Fruit fly (Drosophila melanogaster) whole organism, embryonic: ENCODE data around the gene CG5853.

Experiments
- B-H1 ChIP-seq: fragments of 200-800 bp; sonication (Bioruptor generic); IDR thresholded peaks from 3 replicates; pipeline ENCODE4 v1.3.6; 2022; ENCODE audit warnings: missing biosample characterization, missing genetic modification characterization
- BEAF-32 ChIP-seq: fragments of 200-800 bp; sonication (Bioruptor generic); optimal IDR thresholded peaks from 3 replicates; lab custom pipeline; 2017; ENCODE audit warnings: missing biosample characterization, missing genetic modification characterization, mild to moderate bottlenecking, moderate library complexity, missing genetic modification reagents
- CG10209 ChIP-seq: fragments of 200-800 bp; sonication (Bioruptor generic); optimal IDR thresholded peaks from 3 replicates; lab custom pipeline; 2017; ENCODE audit warnings: missing biosample characterization, mild to moderate bottlenecking, missing genetic modification characterization, missing genetic modification reagents
- CG12236 ChIP-seq: fragments of 200-800 bp; sonication (Bioruptor generic); optimal IDR thresholded peaks from 2 replicates; lab custom pipeline; 2016; ENCODE audit warnings: missing biosample characterization, missing genetic modification characterization
- CG1603 ChIP-seq: fragments of 200-800 bp; sonication (Bioruptor generic); optimal IDR thresholded peaks from 2 replicates; lab custom pipeline; 2019; ENCODE audit warnings: missing biosample characterization, mild to moderate bottlenecking, missing genetic modification characterization, moderate library complexity
- CG17328 ChIP-seq: fragments of 200-800 bp; sonication (Bioruptor generic); IDR thresholded peaks from 2 replicates; pipeline ENCODE4 v1.3.6; 2022; ENCODE audit warnings: missing biosample characterization, missing genetic modification characterization
- CG17359 ChIP-seq: fragments of 200-800 bp; sonication (Bioruptor generic); optimal IDR thresholded peaks from 3 replicates; lab custom pipeline; 2018; ENCODE audit warnings: missing biosample characterization, mild to moderate bottlenecking, missing genetic modification characterization, moderate library complexity
- CG18599 ChIP-seq: fragments of 200-800 bp; sonication (Bioruptor generic); optimal IDR thresholded peaks from 3 replicates; lab custom pipeline; 2017; ENCODE audit warnings: missing biosample characterization, missing genetic modification characterization, mild to moderate bottlenecking, moderate library complexity, missing genetic modification reagents
- CG18619 ChIP-seq: fragments of 200-800 bp; sonication (Bioruptor generic); optimal IDR thresholded peaks from 3 replicates; lab custom pipeline; 2017; ENCODE audit warnings: missing biosample characterization, mild to moderate bottlenecking, missing genetic modification characterization
- CG2678 ChIP-seq: fragments of 200-800 bp; sonication (Bioruptor generic); optimal IDR thresholded peaks from 3 replicates; lab custom pipeline; 2019; ENCODE audit warnings: missing biosample characterization, mild to moderate bottlenecking, missing genetic modification characterization, moderate library complexity
- CG2889 ChIP-seq: fragments of 200-800 bp; sonication (Bioruptor generic); IDR thresholded peaks from 3 replicates; pipeline ENCODE4 v1.3.6; 2022; ENCODE audit warnings: missing biosample characterization, missing genetic modification characterization
- CG30403 ChIP-seq: fragments of 200-800 bp; sonication (Bioruptor generic); optimal IDR thresholded peaks from 3 replicates; lab custom pipeline; 2016; ENCODE audit warnings: missing biosample characterization, missing genetic modification characterization
- CG34376 ChIP-seq: fragments of 200-800 bp; sonication (Bioruptor generic); optimal IDR thresholded peaks from 2 replicates; lab custom pipeline; 2018; ENCODE audit warnings: missing biosample characterization, mild to moderate bottlenecking, missing genetic modification characterization
- CG34422 ChIP-seq: fragments of 200-800 bp; sonication (Bioruptor generic); IDR thresholded peaks from 3 replicates; pipeline ENCODE4 v1.3.6; 2022; ENCODE audit warnings: missing biosample characterization, missing genetic modification characterization
- CG4282 ChIP-seq: fragments of 200-800 bp; sonication (Bioruptor generic); optimal IDR thresholded peaks from 2 replicates; lab custom pipeline; 2016; ENCODE audit warnings: missing biosample characterization, missing genetic modification characterization
- CG4360 ChIP-seq: fragments of 200-800 bp; sonication (Bioruptor generic); IDR thresholded peaks from 2 replicates; pipeline ENCODE4 v1.3.6; 2022; ENCODE audit warnings: missing biosample characterization, missing genetic modification characterization
- CG6254 ChIP-seq: fragments of 200-800 bp; sonication (Bioruptor generic); optimal IDR thresholded peaks from 3 replicates; lab custom pipeline; 2017; ENCODE audit warnings: mild to moderate bottlenecking, missing biosample characterization, missing genetic modification reagents, missing genetic modification characterization
- CG6272 ChIP-seq: fragments of 200-800 bp; sonication (Bioruptor generic); IDR thresholded peaks from 2 replicates; pipeline ENCODE4 v1.3.6; 2022; ENCODE audit warnings: missing biosample characterization, missing genetic modification characterization
- CG6765 ChIP-seq: fragments of 200-800 bp; sonication (Bioruptor generic); optimal IDR thresholded peaks from 3 replicates; lab custom pipeline; 2017; ENCODE audit warnings: missing biosample characterization, mild to moderate bottlenecking, missing genetic modification characterization
- CHES-1-like ChIP-seq: fragments of 200-800 bp; sonication (Bioruptor generic); optimal IDR thresholded peaks from 2 replicates; lab custom pipeline; 2016; ENCODE audit warnings: missing biosample characterization, missing genetic modification characterization
- Drgx ChIP-seq: fragments of 200-800 bp; sonication (Bioruptor generic); IDR thresholded peaks from 2 replicates; pipeline ENCODE4 v1.3.6; 2022; ENCODE audit warnings: missing biosample characterization, missing genetic modification characterization
- GATAe ChIP-seq: fragments of 200-800 bp; sonication (Bioruptor generic); conservative IDR thresholded peaks from 2 replicates; pipeline ENCODE4 v1.3.6; 2022; ENCODE audit warnings: missing biosample characterization, missing genetic modification characterization
- HLH54F ChIP-seq: fragments of 200-800 bp; sonication (Bioruptor generic); optimal IDR thresholded peaks from 3 replicates; lab custom pipeline; 2016; ENCODE audit warnings: missing biosample characterization, missing genetic modification characterization
- HmgD ChIP-seq: fragments of 200-800 bp; sonication (Bioruptor generic); optimal IDR thresholded peaks from 3 replicates; lab custom pipeline; 2016; ENCODE audit warnings: missing biosample characterization, missing genetic modification characterization
- Opbp ChIP-seq: fragments of 200-800 bp; sonication (Bioruptor generic); IDR thresholded peaks from 3 replicates; pipeline ENCODE4 v1.3.6; 2022; ENCODE audit warnings: missing biosample characterization, missing genetic modification characterization; ENCODE audit not compliant: partially characterized antibody
- PHDP ChIP-seq: fragments of 200-800 bp; sonication (Bioruptor generic); optimal IDR thresholded peaks from 3 replicates; lab custom pipeline; 2018; ENCODE audit warnings: missing biosample characterization, mild to moderate bottlenecking, missing genetic modification characterization, moderate library complexity
- Side ChIP-seq: fragments of 200-800 bp; sonication (Bioruptor generic); optimal IDR thresholded peaks from 2 replicates; lab custom pipeline; 2016; ENCODE audit warnings: missing biosample characterization, missing genetic modification characterization
- Six4 ChIP-seq: fragments of 200-800 bp; sonication (Bioruptor generic); optimal IDR thresholded peaks from 2 replicates; lab custom pipeline; 2016; ENCODE audit warnings: missing biosample characterization, missing genetic modification characterization
- Stat92E ChIP-seq, 3 experiments: fragments of >200 bp in 2 of 3; fragments of 200-800 bp in 1 of 3; sonication (Bioruptor generic) in 1 of 3; optimal IDR thresholded peaks; 2 replicates each; lab custom pipeline; 2017 to 2019; ENCODE audit warnings: missing biosample characterization in 3 of 3, missing genetic modification characterization in 3 of 3, mild to moderate bottlenecking in 1 of 3, moderate library complexity in 1 of 3
- Usf ChIP-seq: fragments of 200-800 bp; sonication (Bioruptor generic); optimal IDR thresholded peaks from 2 replicates; lab custom pipeline; 2017; ENCODE audit warnings: missing genotype, missing biosample characterization, missing genetic modification characterization
- az2 ChIP-seq: fragments of 200-800 bp; sonication (Bioruptor generic); optimal IDR thresholded peaks from 3 replicates; lab custom pipeline; 2016; ENCODE audit warnings: missing biosample characterization, missing genetic modification characterization
- bcd ChIP-seq: fragments of 200-800 bp; sonication (Bioruptor generic); optimal IDR thresholded peaks from 2 replicates; lab custom pipeline; 2017; ENCODE audit warnings: missing biosample characterization, mild to moderate bottlenecking, missing genetic modification characterization
- bowl ChIP-seq: fragments of 200-800 bp; sonication (Bioruptor generic); IDR thresholded peaks from 2 replicates; pipeline ENCODE4 v1.3.6; 2022; ENCODE audit warnings: missing biosample characterization, missing genetic modification characterization
- chn ChIP-seq: fragments of 200-800 bp; sonication (Bioruptor generic); optimal IDR thresholded peaks from 2 replicates; lab custom pipeline; 2016; ENCODE audit warnings: missing biosample characterization, missing genetic modification characterization
- crp ChIP-seq, 2 experiments: fragments of 200-800 bp; sonication (Bioruptor generic); optimal IDR thresholded peaks; 2 replicates in 1 of 2; 3 replicates in 1 of 2; lab custom pipeline; 2017; ENCODE audit warnings: missing biosample characterization in 2 of 2, missing genetic modification characterization in 2 of 2, mild to moderate bottlenecking in 1 of 2, moderate library complexity in 1 of 2
- dati ChIP-seq: fragments of 200-800 bp; sonication (Bioruptor generic); IDR thresholded peaks from 2 replicates; pipeline ENCODE4 v1.3.6; 2022; ENCODE audit warnings: missing biosample characterization, missing genetic modification characterization
- ems ChIP-seq: fragments of 200-800 bp; sonication (Bioruptor generic); optimal IDR thresholded peaks from 3 replicates; lab custom pipeline; 2016; ENCODE audit warnings: missing biosample characterization, missing genetic modification characterization
- esg ChIP-seq: fragments of 200-800 bp; sonication (Bioruptor generic); conservative IDR thresholded peaks from 2 replicates; pipeline ENCODE4 v1.3.6; 2022; ENCODE audit warnings: missing biosample characterization, missing genetic modification characterization
- gsb ChIP-seq: fragments of 200-800 bp; sonication (Bioruptor generic); IDR thresholded peaks from 2 replicates; pipeline ENCODE4 v1.3.6; 2022; ENCODE audit warnings: missing biosample characterization, missing genetic modification characterization
- gt ChIP-seq: fragments of 200-800 bp; sonication (Bioruptor generic); IDR thresholded peaks from 2 replicates; pipeline ENCODE4 v1.3.6; 2022; ENCODE audit warnings: missing biosample characterization, missing genetic modification characterization
- ind ChIP-seq: fragments of 200-800 bp; sonication (Bioruptor generic); optimal IDR thresholded peaks from 3 replicates; lab custom pipeline; 2016; ENCODE audit warnings: missing biosample characterization, missing genetic modification characterization
- inv ChIP-seq: fragments of 200-800 bp; sonication (Bioruptor generic); IDR thresholded peaks from 2 replicates; pipeline ENCODE4 v1.3.6; 2022; ENCODE audit warnings: missing biosample characterization, missing genetic modification characterization; ENCODE audit not compliant: partially characterized antibody
- peb ChIP-seq: fragments of 200-800 bp; sonication (Bioruptor generic); IDR thresholded peaks from 2 replicates; pipeline ENCODE4 v1.3.6; 2022; ENCODE audit warnings: missing biosample characterization, missing genetic modification characterization
- prd ChIP-seq, 3 experiments: fragments of >200 bp in 2 of 3; fragments of 200-800 bp in 1 of 3; sonication (Bioruptor generic) in 1 of 3; optimal IDR thresholded peaks in 2 of 3; IDR thresholded peaks in 1 of 3; 2 replicates in 2 of 3; 3 replicates in 1 of 3; pipeline versions ENCODE4 v1.3.6 to Lab custom; 2017 to 2022; ENCODE audit warnings: missing biosample characterization in 1 of 3, missing genetic modification characterization in 1 of 3
- sisA ChIP-seq: fragments of 200-800 bp; sonication (Bioruptor generic); IDR thresholded peaks from 2 replicates; pipeline ENCODE4 v1.3.6; 2022; ENCODE audit warnings: missing biosample characterization, missing genetic modification characterization
- sqz ChIP-seq: fragments of 200-800 bp; sonication (Bioruptor generic); optimal IDR thresholded peaks from 3 replicates; lab custom pipeline; 2018; ENCODE audit warnings: missing biosample characterization, mild to moderate bottlenecking, missing genetic modification characterization
- tgo ChIP-seq: fragments of 200-800 bp; sonication (Bioruptor generic); IDR thresholded peaks from 3 replicates; pipeline ENCODE4 v1.3.6; 2022; ENCODE audit warnings: missing biosample characterization, missing genetic modification characterization
- wor ChIP-seq: fragments of 200-800 bp; sonication (Bioruptor generic); IDR thresholded peaks from 2 replicates; pipeline ENCODE4 v1.3.6; 2022; ENCODE audit warnings: missing biosample characterization, missing genetic modification characterization
- zen2 ChIP-seq: fragments of 200-800 bp; sonication (Bioruptor generic); IDR thresholded peaks from 3 replicates; pipeline ENCODE4 v1.3.6; 2022; ENCODE audit warnings: missing biosample characterization, missing genetic modification characterization; ENCODE audit not compliant: partially characterized antibody

The CG5853 gene

dm6 chr2L:9956993-9957652, 9.7 kb upstream of the CG5853 start, which contains the start of the genes CG4658 and CG5846 (continued):
- TF ChIP-seq CG18619 (GFP tag; lab: Kevin White, UChicago) (peak; percentile 87), Side (peak; percentile 54), CG6254 (peak; percentile 81), CG34422 (GFP tag; lab: Robert Waterston, UW) (peak; percentile 96), CG4360 (GFP tag; lab: Robert Waterston, UW) (peak; percentile 38; the same call in 1 of the 2 replicates), CG30403 (GFP tag; lab: Kevin White, UChicago) (peak; percentile 97), PHDP (tag; lab: Kevin White, UChicago) (peak; percentile 97), bowl (GFP tag; lab: Robert Waterston, UW) (peak; percentile 81), peb (GFP tag; lab: Robert Waterston, UW) (peak; percentile 95), az2 (peak; percentile 96), BEAF-32 (GFP tag; lab: Kevin White, UChicago) (peak; percentile 19), CG17359 (tag; lab: Kevin White, UChicago) (peak; percentile 96), CG17328 (GFP tag; lab: Robert Waterston, UW) (peak; percentile 94), dati (peak; percentile 79), CG1603 (tag; lab: Kevin White, UChicago) (peak; percentile 71), CG6765 (GFP tag; lab: Kevin White, UChicago) (peak; percentile 63), gsb (peak; percentile 80), ems (peak; percentile 80), GATAe (GFP tag; lab: Robert Waterston, UW) (peak; percentile 81), Six4 (GFP tag; lab: Kevin White, UChicago) (peak; percentile 94), crp (GFP tag; optimal IDR thresholded peaks at IDR 0.05; lab: Kevin White, UChicago) (peak in 1 of 2 experiments; percentile 60), gt (GFP tag; lab: Robert Waterston, UW) (peak; percentile 69), sqz (peak; percentile 79), Opbp (no peak), Stat92E (GFP tag; optimal IDR thresholded peaks at IDR 0.05; lab: Kevin White, UChicago) (peak in 1 of 3 experiments; percentile 88), inv (GFP tag; lab: Robert Waterston, UW) (no peak), Drgx (GFP tag; lab: Robert Waterston, UW) (peak; percentile 94), CHES-1-like (GFP tag; lab: Kevin White, UChicago) (peak; percentile 71), chn (GFP tag; lab: Kevin White, UChicago) (peak; percentile 79), wor (peak; percentile 90), CG2678 (tag; lab: Kevin White, UChicago) (peak; percentile 96), tgo (GFP tag; lab: Robert Waterston, UW) (peak; percentile 98), zen2 (GFP tag; lab: Robert Waterston, UW) (no peak), bcd (GFP tag; lab: Kevin White, UChicago) (peak; percentile 93), CG12236 (GFP tag; lab: Kevin White, UChicago) (peak; percentile 91), sisA (peak; percentile 93), CG18599 (peak; percentile 91), HmgD (peak; percentile 23), HLH54F (GFP tag; lab: Kevin White, UChicago) (peak; percentile 75), Usf (GFP tag; lab: Kevin White, UChicago) (peak; percentile 77), esg (peak; percentile 93), prd (optimal IDR thresholded peaks at IDR 0.05; lab: Kevin White, UChicago) (no peak), prd (GFP tag; IDR thresholded peaks at IDR 0.05; lab: Robert Waterston, UW) (peak; percentile 98), B-H1 (GFP tag; lab: Robert Waterston, UW) (peak; percentile 93), ind (GFP tag; lab: Kevin White, UChicago) (peak; percentile 95), CG34376 (peak; percentile 70), CG4282 (GFP tag; lab: Kevin White, UChicago) (peak; percentile 41), CG10209 (GFP tag; lab: Kevin White, UChicago) (peak; percentile 94), CG6272 (GFP tag; lab: Robert Waterston, UW) (peak; percentile 93), CG2889 (GFP tag; lab: Robert Waterston, UW) (peak; percentile 89)
